Worm (Caenorhabditis elegans): Measurements from ENCODE around the gene F58G1.2.
A peak's percentile ranks its signal among the peaks of the same experiment; 100 is the strongest.

The F58G1.2 gene

DNA sequence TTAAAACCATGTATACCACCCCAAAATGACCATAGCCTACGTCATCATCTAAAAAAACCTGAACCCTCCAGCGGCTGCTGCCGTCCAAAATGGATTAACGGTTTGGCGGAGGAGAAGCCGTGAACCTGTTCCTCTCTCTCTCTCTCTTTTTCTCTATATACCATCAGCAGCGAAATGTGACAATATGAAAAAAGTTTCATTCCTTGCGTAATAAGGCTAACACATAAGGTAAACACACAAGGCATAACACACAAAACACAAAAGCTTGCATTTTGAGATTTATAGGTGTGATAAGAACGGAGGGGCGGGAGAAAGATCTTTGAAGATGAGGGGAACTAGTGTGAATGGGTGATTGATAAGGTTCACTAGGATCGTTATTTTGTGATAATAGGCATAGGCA lies 42.5 kb upstream of the F58G1.2 start (continued):
- TF ChIP-seq snpc-1.3 (tag; optimal IDR thresholded peaks at IDR 0.05; ENCODE audit: insufficient read depth) = no peak
- TF ChIP-seq nhr-90 (tag; optimal IDR thresholded peaks at IDR 0.05) = no peak
- no peak for TF ChIP-seq T26A5.8 (tag; optimal IDR thresholded peaks at IDR 0.05)

- TF ChIP-seq rpc-1 (optimal IDR thresholded peaks at IDR 0.05) = no peak
- TF ChIP-seq rpc-1 (tag; optimal IDR thresholded peaks at IDR 0.05) = no peak
- no peak for TF ChIP-seq ekl-4 (GFP tag; IDR thresholded peaks at IDR 0.05)
- no peak for TF ChIP-seq ZK185.1 (tag; optimal IDR thresholded peaks at IDR 0.05; ENCODE audit: poor library complexity, severe bottlenecking)
- TF ChIP-seq zim-3 (tag; optimal IDR thresholded peaks at IDR 0.05) = no peak
- no peak for TF ChIP-seq madf-6 (GFP tag; IDR thresholded peaks at IDR 0.05)
Measured at ce11 chrII:12960206-12960605, 41.4 kb upstream of the F58G1.2 start.

DNA sequence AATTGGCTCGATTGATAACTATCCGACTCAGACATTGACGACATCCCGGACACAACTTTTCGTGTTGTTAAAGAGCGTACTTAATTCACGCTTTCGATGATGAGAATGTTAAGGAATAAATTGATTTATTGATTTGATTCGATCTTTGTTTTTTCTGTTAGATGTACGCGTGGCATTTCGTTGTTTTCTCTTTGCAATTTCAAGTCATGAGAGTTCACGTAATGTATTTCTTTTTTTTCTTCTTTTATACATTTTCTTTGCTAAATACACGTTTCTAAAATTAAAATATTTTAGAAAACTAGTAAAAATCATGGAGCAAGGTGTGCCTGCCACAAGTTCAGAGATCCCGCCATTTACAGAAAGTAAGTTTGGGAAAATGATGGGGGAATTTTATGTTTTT lies 35.9 kb upstream of the F58G1.2 start, which contains the start of the genes Y38F1A.1 and Y38F1A.2:
Y38F1A.1 (minus strand) TSS at position 101 of the 400 bp plus-strand sequence.
Y38F1A.2 (plus strand) TSS at position 289 of the 400 bp plus-strand sequence.
- TF ChIP-seq T26A5.8 (tag; optimal IDR thresholded peaks at IDR 0.05) (no peak), ztf-28 (GFP tag; IDR thresholded peaks at IDR 0.05) (no peak), T07F8.4 (tag; optimal IDR thresholded peaks at IDR 0.05) (no peak), B0261.1 (tag; optimal IDR thresholded peaks at IDR 0.05) (no peak), madf-3 (GFP tag; IDR thresholded peaks at IDR 0.05) (no peak), C06A6.2 (GFP tag; conservative IDR thresholded peaks at IDR 0.05) (no peak)

- TF ChIP-seq D2030.7 (GFP tag; IDR thresholded peaks at IDR 0.05) (no peak), pbrm-1 (GFP tag; IDR thresholded peaks at IDR 0.05) (0 out of 2 replicates have a peak, but pooled peaks have one; percentile 17), aptf-2 (GFP tag; conservative IDR thresholded peaks at IDR 0.05) (no peak), snpc-1.1 (tag; optimal IDR thresholded peaks at IDR 0.05; ENCODE audit: insufficient read depth) (no peak), ceh-58 (GFP tag; IDR thresholded peaks at IDR 0.05) (no peak), lin-54 (GFP tag; optimal IDR thresholded peaks at IDR 0.05) (no peak), dpl-1 (GFP tag; optimal IDR thresholded peaks at IDR 0.05) (no peak), lsl-1 (GFP tag; optimal IDR thresholded peaks at IDR 0.05) (no peak), attf-5 (GFP tag; optimal IDR thresholded peaks at IDR 0.05) (peak; percentile 12), snpc-4 (GFP tag; optimal IDR thresholded peaks at IDR 0.05) (no peak), snpc-4 (tag; optimal IDR thresholded peaks at IDR 0.05) (peak in 2 of 4 experiments; percentile 39 to 57), sea-2 (GFP tag; IDR thresholded peaks at IDR 0.05) (no peak), lin-26 (GFP tag; IDR thresholded peaks at IDR 0.05) (no peak), xnd-1 (tag; optimal IDR thresholded peaks at IDR 0.05) (no peak), hrde-1 (tag; optimal IDR thresholded peaks at IDR 0.05; ENCODE audit: borderline replicate concordance) (no peak), mcd-1 (GFP tag; IDR thresholded peaks at IDR 0.05) (no peak), cebp-1 (GFP tag; IDR thresholded peaks at IDR 0.05) (peak; percentile 75), cebp-1 (tag; optimal IDR thresholded peaks at IDR 0.05) (peak; percentile 89), nhr-179 (tag; optimal IDR thresholded peaks at IDR 0.05) (no peak), him-1 (tag; optimal IDR thresholded peaks at IDR 0.05) (no peak), lsy-27 (tag; optimal IDR thresholded peaks at IDR 0.05; ENCODE audit: borderline replicate concordance, insufficient read depth) (no peak), nfya-1 (tag; optimal IDR thresholded peaks at IDR 0.05; ENCODE audit: borderline replicate concordance, insufficient read depth) (no peak), mel-28 (tag; optimal IDR thresholded peaks at IDR 0.05; ENCODE audit: borderline replicate concordance) (no peak), C17E4.6 (GFP tag; IDR thresholded peaks at IDR 0.05) (no peak), ztf-6 (GFP tag; IDR thresholded peaks at IDR 0.05) (no peak), repo-1 (tag; optimal IDR thresholded peaks at IDR 0.05) (no peak), rec-8 (tag; optimal IDR thresholded peaks at IDR 0.05) (no peak), somi-1 (GFP tag; optimal IDR thresholded peaks at IDR 0.05) (no peak), lin-40 (tag; optimal IDR thresholded peaks at IDR 0.05) (no peak), ceh-100 (GFP tag; IDR thresholded peaks at IDR 0.05) (no peak)
Measured at ce11 chrII:12953297-12953696, 34.5 kb upstream of the F58G1.2 start.

Measured in whole organism, young adult.